Fruit fly (Drosophila melanogaster) S2 (cell line): ENCODE data around the gene Hsp23.

ENCODE experiments used
- CG8478 ChIP-seq: fragments of >200 bp; optimal IDR thresholded peaks from 2 replicates; lab custom pipeline; 2018
- CTCF ChIP-seq, 2 experiments: fragments of >200 bp; optimal IDR thresholded peaks; 2 replicates each; lab custom pipeline; 2018

- TF ChIP-seq CG8478 (lab: Kevin White, UChicago) (no peak), CTCF (optimal IDR thresholded peaks at IDR 0.05; lab: Kevin White, UChicago) (no peak)
Measured at dm6 chr3L:9340839-9341238, 40.8 kb upstream of the Hsp23 start.
